Worm (Caenorhabditis elegans): Measurements from ENCODE around the gene Y66C5A.1.

Y66C5A.1 gene

ce11 chrX:14447910-14448309 is 7.4 kb downstream of the Y66C5A.1 start, which contains the start of gene jmjd-3.2:
jmjd-3.2 (plus strand) TSS chrX:14448210.
- TF ChIP-seq tag-97 (GFP tag; IDR thresholded peaks at IDR 0.05) = no peak
- TF ChIP-seq ceh-82 (tag; optimal IDR thresholded peaks at IDR 0.05) = no peak
- TF ChIP-seq nhr-48 (tag; optimal IDR thresholded peaks at IDR 0.05) = no peak
- TF ChIP-seq lsy-2 (tag; optimal IDR thresholded peaks at IDR 0.05) = no peak
- no peak for TF ChIP-seq dmd-6 (GFP tag; IDR thresholded peaks at IDR 0.05)
- TF ChIP-seq unc-62 (GFP tag; optimal IDR thresholded peaks at IDR 0.05 in 1 of 2) = peak in 1 of 2 experiments; percentile 32
- no peak for TF ChIP-seq unc-62 (tag; optimal IDR thresholded peaks at IDR 0.05)
- no peak for TF ChIP-seq sdz-12 (GFP tag; optimal IDR thresholded peaks at IDR 0.05)

- TF ChIP-seq mdt-29 (GFP tag; IDR thresholded peaks at IDR 0.05) (no peak), ceh-62 (tag; optimal IDR thresholded peaks at IDR 0.05) (no peak), nhr-111 (GFP tag; optimal IDR thresholded peaks at IDR 0.05) (no peak), fkh-10 (GFP tag; optimal IDR thresholded peaks at IDR 0.05) (no peak), tag-97 (GFP tag; IDR thresholded peaks at IDR 0.05) (no peak), vab-7 (GFP tag; IDR thresholded peaks at IDR 0.05) (no peak), ZK546.5 (tag; optimal IDR thresholded peaks at IDR 0.05) (no peak), ceh-44 (GFP tag; IDR thresholded peaks at IDR 0.05) (no peak), hlh-11 (tag; optimal IDR thresholded peaks at IDR 0.05) (no peak), nhr-41 (GFP tag; IDR thresholded peaks at IDR 0.05) (no peak), duxl-1 (tag; optimal IDR thresholded peaks at IDR 0.05; ENCODE audit: poor library complexity) (no peak), zfp-2 (tag; optimal IDR thresholded peaks at IDR 0.05) (no peak), sdz-12 (GFP tag; optimal IDR thresholded peaks at IDR 0.05) (no peak), dpl-1 (GFP tag; optimal IDR thresholded peaks at IDR 0.05) (no peak), tra-1 (GFP tag; IDR thresholded peaks at IDR 0.05) (no peak), nhr-42 (GFP tag; IDR thresholded peaks at IDR 0.05) (no peak)
Measured at ce11 chrX:14447498-14447897, 7.8 kb downstream of the Y66C5A.1 start.

ce11 chrX:14444701-14445100 is 10.6 kb downstream of the Y66C5A.1 start, which contains the start of gene F23D12.4:
F23D12.4 (plus strand) TSS chrX:14445001.
- TF ChIP-seq hmg-1.1 (GFP tag; IDR thresholded peaks at IDR 0.05) (no peak), nhr-25 (tag; optimal IDR thresholded peaks at IDR 0.05; ENCODE audit: borderline replicate concordance, insufficient read depth) (no peak)

ce11 chrX:14442321-14442720 is 13.0 kb downstream of the Y66C5A.1 start, which contains the start of gene F23D12.3:
F23D12.3 (plus strand) TSS chrX:14442621.
- TF ChIP-seq egl-27 (tag; optimal IDR thresholded peaks at IDR 0.05) (no peak), Y75B8A.6 (GFP tag; IDR thresholded peaks at IDR 0.05) (no peak), pqm-1 (tag; optimal IDR thresholded peaks at IDR 0.05) (no peak), nhr-41 (GFP tag; IDR thresholded peaks at IDR 0.05) (no peak), lin-1 (GFP tag; IDR thresholded peaks at IDR 0.05) (no peak), ceh-44 (GFP tag; IDR thresholded peaks at IDR 0.05) (no peak), jun-1 (tag; optimal IDR thresholded peaks at IDR 0.05) (no peak)

- TF ChIP-seq nhr-41 (GFP tag; IDR thresholded peaks at IDR 0.05) (peak; percentile 65; the same call in 1 of the 2 replicates), T20F7.1 (GFP tag; optimal IDR thresholded peaks at IDR 0.05) (peak; percentile 9), hmg-1.1 (GFP tag; IDR thresholded peaks at IDR 0.05) (peak; percentile 65), nhr-48 (tag; optimal IDR thresholded peaks at IDR 0.05) (peak; percentile 71), tra-1 (GFP tag; IDR thresholded peaks at IDR 0.05) (peak; percentile 21; the same call in 1 of the 2 replicates), lin-13 (GFP tag; optimal IDR thresholded peaks at IDR 0.05) (peak; percentile 48), lim-7 (GFP tag; IDR thresholded peaks at IDR 0.05) (peak; percentile 58), mxl-3 (GFP tag; optimal IDR thresholded peaks at IDR 0.05) (peak; percentile 44), aha-1 (tag) (peak; percentile 84), rbr-2 (tag; optimal IDR thresholded peaks at IDR 0.05) (peak; percentile 7), saeg-2 (GFP tag; IDR thresholded peaks at IDR 0.05) (0 out of 2 replicates have a peak, but pooled peaks have one; percentile 49), nhr-25 (tag; optimal IDR thresholded peaks at IDR 0.05; ENCODE audit: borderline replicate concordance, insufficient read depth) (peak; percentile 2), ceh-20 (GFP tag; IDR thresholded peaks at IDR 0.05) (peak; percentile 18; the same call in 1 of the 2 replicates), hlh-30 (tag; optimal IDR thresholded peaks at IDR 0.05; ENCODE audit: insufficient read depth) (peak; percentile 37), D1046.2 (GFP tag; IDR thresholded peaks at IDR 0.05) (peak; percentile 75; the same call in 1 of the 2 replicates), duxl-1 (tag; optimal IDR thresholded peaks at IDR 0.05; ENCODE audit: poor library complexity) (peak; percentile 53), nhr-102 (tag; optimal IDR thresholded peaks at IDR 0.05) (peak; percentile 71), mdt-29 (GFP tag; IDR thresholded peaks at IDR 0.05) (0 out of 2 replicates have a peak, but pooled peaks have one; percentile 71), zfp-3 (GFP tag; conservative IDR thresholded peaks at IDR 0.05) (peak; percentile 49; the same call in 1 of the 2 replicates), dmd-9 (GFP tag; IDR thresholded peaks at IDR 0.05) (peak; percentile 62; the same call in 1 of the 2 replicates)
Measured at ce11 chrX:14437806-14438205, 17.5 kb downstream of the Y66C5A.1 start.

Measured in whole organism, L4 larva.